Fruit fly (Drosophila melanogaster) whole organism, embryonic: Measurements from ENCODE around the gene CG12998.

Experiments
- Antp ChIP-seq: fragments of 200-800 bp; sonication (Bioruptor generic); optimal IDR thresholded peaks from 3 replicates; lab custom pipeline; 2016; ENCODE audit warnings: missing biosample characterization, missing genetic modification characterization
- CG10366 ChIP-seq: fragments of 200-800 bp; sonication (Bioruptor generic); IDR thresholded peaks from 2 replicates; pipeline ENCODE4 v1.3.6; 2022; ENCODE audit warnings: missing biosample characterization, missing genetic modification characterization
- CG10654 ChIP-seq: fragments of 200-800 bp; sonication (Bioruptor generic); optimal IDR thresholded peaks from 2 replicates; lab custom pipeline; 2016; ENCODE audit warnings: missing biosample characterization, missing genetic modification characterization
- CG10979 ChIP-seq: fragments of 200-800 bp; sonication (Bioruptor generic); optimal IDR thresholded peaks from 2 replicates; lab custom pipeline; 2018; ENCODE audit warnings: missing biosample characterization, mild to moderate bottlenecking, missing genetic modification characterization, moderate library complexity
- CG11085 ChIP-seq: fragments of 200-800 bp; sonication (Bioruptor generic); IDR thresholded peaks from 2 replicates; pipeline ENCODE4 v1.3.6; 2022; ENCODE audit warnings: missing biosample characterization, missing genetic modification characterization
- CG11456 ChIP-seq: fragments of 200-800 bp; sonication (Bioruptor generic); IDR thresholded peaks from 3 replicates; pipeline ENCODE4 v1.3.6; 2022; ENCODE audit warnings: missing biosample characterization, missing genetic modification characterization
- CG11560 ChIP-seq: fragments of 200-800 bp; sonication (Bioruptor generic); IDR thresholded peaks from 3 replicates; pipeline ENCODE4 v1.3.6; 2022; ENCODE audit warnings: missing biosample characterization, missing genetic modification characterization
- CG12236 ChIP-seq: fragments of 200-800 bp; sonication (Bioruptor generic); optimal IDR thresholded peaks from 2 replicates; lab custom pipeline; 2016; ENCODE audit warnings: missing biosample characterization, missing genetic modification characterization
- CG12391 ChIP-seq: fragments of 200-800 bp; sonication (Bioruptor generic); optimal IDR thresholded peaks from 3 replicates; lab custom pipeline; 2018; ENCODE audit warnings: missing biosample characterization, mild to moderate bottlenecking, missing genetic modification characterization, moderate library complexity
- CG13123 ChIP-seq: fragments of 200-800 bp; sonication (Bioruptor generic); optimal IDR thresholded peaks from 2 replicates; lab custom pipeline; 2016; ENCODE audit warnings: missing biosample characterization, missing genetic modification characterization
- CG1529 ChIP-seq: fragments of 200-800 bp; sonication (Bioruptor generic); optimal IDR thresholded peaks from 3 replicates; lab custom pipeline; 2018; ENCODE audit warnings: missing biosample characterization, missing genetic modification characterization
- CG15514 ChIP-seq: fragments of 200-800 bp; sonication (Bioruptor generic); optimal IDR thresholded peaks from 3 replicates; lab custom pipeline; 2017; ENCODE audit warnings: missing biosample characterization, missing genetic modification characterization, mild to moderate bottlenecking, moderate library complexity, missing genetic modification reagents
- CG30431 ChIP-seq: fragments of 200-800 bp; sonication (Bioruptor generic); optimal IDR thresholded peaks from 2 replicates; lab custom pipeline; 2017; ENCODE audit warnings: missing biosample characterization, missing genetic modification characterization
- CG31441 ChIP-seq: fragments of 200-800 bp; sonication (Bioruptor generic); IDR thresholded peaks from 2 replicates; pipeline ENCODE4 v1.3.6; 2022; ENCODE audit warnings: missing biosample characterization, missing genetic modification characterization
- CG3407 ChIP-seq: fragments of 200-800 bp; sonication (Bioruptor generic); optimal IDR thresholded peaks from 2 replicates; lab custom pipeline; 2018; ENCODE audit warnings: missing biosample characterization, mild to moderate bottlenecking, missing genetic modification characterization
- CG3847 ChIP-seq: fragments of 200-800 bp; sonication (Bioruptor generic); IDR thresholded peaks from 2 replicates; pipeline ENCODE4 v1.3.6; 2022; ENCODE audit warnings: missing biosample characterization, missing genetic modification characterization
- CG4424 ChIP-seq: fragments of 200-800 bp; sonication (Bioruptor generic); optimal IDR thresholded peaks from 3 replicates; lab custom pipeline; 2016; ENCODE audit warnings: missing biosample characterization, missing genetic modification characterization
- CG6791 ChIP-seq: fragments of 200-800 bp; sonication (Bioruptor generic); IDR thresholded peaks from 3 replicates; pipeline ENCODE4 v1.3.6; 2022; ENCODE audit warnings: missing biosample characterization, missing genetic modification characterization; ENCODE audit not compliant: partially characterized antibody
- CG7987 ChIP-seq: fragments of 200-800 bp; sonication (Bioruptor generic); optimal IDR thresholded peaks from 2 replicates; lab custom pipeline; 2018; ENCODE audit warnings: missing biosample characterization, mild to moderate bottlenecking, missing genetic modification characterization, moderate library complexity
- CG8089 ChIP-seq: fragments of 200-800 bp; sonication (Bioruptor generic); optimal IDR thresholded peaks from 3 replicates; lab custom pipeline; 2016; ENCODE audit warnings: missing biosample characterization, missing genetic modification characterization
- CG8359 ChIP-seq: fragments of 200-800 bp; sonication (Bioruptor generic); optimal IDR thresholded peaks from 2 replicates; lab custom pipeline; 2017; ENCODE audit warnings: missing biosample characterization, mild to moderate bottlenecking, missing genetic modification characterization, borderline replicate concordance
- CG9932 ChIP-seq: fragments of 200-800 bp; sonication (Bioruptor generic); IDR thresholded peaks from 2 replicates; pipeline ENCODE4 v1.3.6; 2022; ENCODE audit warnings: missing biosample characterization, missing genetic modification characterization
- Dad ChIP-seq: fragments of 200-800 bp; sonication (Bioruptor generic); optimal IDR thresholded peaks from 3 replicates; lab custom pipeline; 2016; ENCODE audit warnings: missing biosample characterization, missing genetic modification characterization
- ERR ChIP-seq: fragments of 200-800 bp; sonication (Bioruptor generic); optimal IDR thresholded peaks from 2 replicates; lab custom pipeline; 2016; ENCODE audit warnings: missing biosample characterization, missing genetic modification characterization
- Fer2 ChIP-seq: fragments of 200-800 bp; sonication (Bioruptor generic); optimal IDR thresholded peaks from 2 replicates; lab custom pipeline; 2018; ENCODE audit warnings: missing biosample characterization, mild to moderate bottlenecking, missing genetic modification characterization, moderate library complexity
- Fer3 ChIP-seq: fragments of 200-800 bp; sonication (Bioruptor generic); optimal IDR thresholded peaks from 2 replicates; lab custom pipeline; 2018; ENCODE audit warnings: missing biosample characterization, mild to moderate bottlenecking, missing genetic modification characterization, moderate library complexity
- Lhr ChIP-seq: fragments of 200-800 bp; sonication (Bioruptor generic); optimal IDR thresholded peaks from 3 replicates; lab custom pipeline; 2017; ENCODE audit warnings: mild to moderate bottlenecking, missing biosample characterization, missing genetic modification reagents, missing genetic modification characterization
- Mad ChIP-seq: fragments of 200-800 bp; sonication (Bioruptor generic); optimal IDR thresholded peaks from 2 replicates; lab custom pipeline; 2016; ENCODE audit warnings: missing biosample characterization, missing genetic modification characterization
- Max ChIP-seq: fragments of 200-800 bp; sonication (Bioruptor generic); optimal IDR thresholded peaks from 2 replicates; lab custom pipeline; 2016; ENCODE audit warnings: missing biosample characterization, mild to moderate bottlenecking, missing genetic modification characterization
- Oli ChIP-seq: fragments of 200-800 bp; sonication (Bioruptor generic); optimal IDR thresholded peaks from 2 replicates; lab custom pipeline; 2018; ENCODE audit warnings: missing biosample characterization, mild to moderate bottlenecking, missing genetic modification characterization, moderate library complexity
- Rfx ChIP-seq: fragments of 200-800 bp; sonication (Bioruptor generic); IDR thresholded peaks from 2 replicates; pipeline ENCODE4 v1.3.6; 2022; ENCODE audit warnings: missing biosample characterization, missing genetic modification characterization
- Scr ChIP-seq: fragments of 200-800 bp; sonication (Bioruptor generic); IDR thresholded peaks from 2 replicates; pipeline ENCODE4 v1.3.6; 2022; ENCODE audit warnings: missing biosample characterization, missing genetic modification characterization; ENCODE audit not compliant: partially characterized antibody
- Sin3A ChIP-seq: fragments of >200 bp; optimal IDR thresholded peaks from 2 replicates; lab custom pipeline; 2018
- TFAM ChIP-seq: fragments of 200-800 bp; sonication (Bioruptor generic); optimal IDR thresholded peaks from 2 replicates; lab custom pipeline; 2017; ENCODE audit warnings: missing biosample characterization, missing genetic modification characterization, inconsistent platforms
- ab ChIP-seq: fragments of 200-800 bp; sonication (Bioruptor generic); optimal IDR thresholded peaks from 2 replicates; lab custom pipeline; 2016; ENCODE audit warnings: missing biosample characterization, missing genetic modification characterization
- az2 ChIP-seq: fragments of 200-800 bp; sonication (Bioruptor generic); optimal IDR thresholded peaks from 3 replicates; lab custom pipeline; 2016; ENCODE audit warnings: missing biosample characterization, missing genetic modification characterization
- bab2 ChIP-seq: fragments of 200-800 bp; sonication (Bioruptor generic); optimal IDR thresholded peaks from 2 replicates; lab custom pipeline; 2016; ENCODE audit warnings: missing biosample characterization, missing genetic modification characterization
- btn ChIP-seq: fragments of 200-800 bp; sonication (Bioruptor generic); optimal IDR thresholded peaks from 2 replicates; lab custom pipeline; 2016; ENCODE audit warnings: missing biosample characterization, missing genetic modification characterization
- cato ChIP-seq: fragments of 200-800 bp; sonication (Bioruptor generic); optimal IDR thresholded peaks from 2 replicates; lab custom pipeline; 2016; ENCODE audit warnings: missing biosample characterization, missing genetic modification characterization, borderline replicate concordance
- crc ChIP-seq: fragments of 200-800 bp; sonication (Bioruptor generic); optimal IDR thresholded peaks from 2 replicates; lab custom pipeline; 2016; ENCODE audit warnings: missing biosample characterization, missing genetic modification characterization
- dm ChIP-seq: fragments of 200-800 bp; sonication (Bioruptor generic); optimal IDR thresholded peaks from 3 replicates; lab custom pipeline; 2016; ENCODE audit warnings: missing biosample characterization, missing genetic modification characterization
- inv ChIP-seq: fragments of 200-800 bp; sonication (Bioruptor generic); IDR thresholded peaks from 2 replicates; pipeline ENCODE4 v1.3.6; 2022; ENCODE audit warnings: missing biosample characterization, missing genetic modification characterization; ENCODE audit not compliant: partially characterized antibody
- jing ChIP-seq: fragments of 200-800 bp; sonication (Bioruptor generic); optimal IDR thresholded peaks from 2 replicates; lab custom pipeline; 2018; ENCODE audit warnings: missing biosample characterization, mild to moderate bottlenecking, missing genetic modification characterization
- jumu ChIP-seq: fragments of 200-800 bp; sonication (Bioruptor generic); optimal IDR thresholded peaks from 3 replicates; lab custom pipeline; 2016; ENCODE audit warnings: missing biosample characterization, missing genetic modification characterization
- lilli ChIP-seq: fragments of 200-800 bp; sonication (Bioruptor generic); optimal IDR thresholded peaks from 3 replicates; lab custom pipeline; 2016; ENCODE audit warnings: missing biosample characterization, missing genetic modification characterization
- pita ChIP-seq: fragments of 200-800 bp; sonication (Bioruptor generic); optimal IDR thresholded peaks from 2 replicates; lab custom pipeline; 2017; ENCODE audit warnings: missing biosample characterization, mild to moderate bottlenecking, missing genetic modification characterization
- repo ChIP-seq: fragments of 200-800 bp; sonication (Bioruptor generic); optimal IDR thresholded peaks from 2 replicates; lab custom pipeline; 2016; ENCODE audit warnings: missing biosample characterization, missing genetic modification characterization
- so ChIP-seq: fragments of 200-800 bp; sonication (Bioruptor generic); IDR thresholded peaks from 3 replicates; pipeline ENCODE4 v1.3.6; 2022; ENCODE audit warnings: missing biosample characterization, missing genetic modification characterization
- usp ChIP-seq: fragments of >200 bp; optimal IDR thresholded peaks from 2 replicates; lab custom pipeline; 2017; ENCODE audit warnings: missing biosample characterization, missing genetic modification characterization
- zf30C ChIP-seq: fragments of 200-800 bp; sonication (Bioruptor generic); optimal IDR thresholded peaks from 3 replicates; lab custom pipeline; 2018; ENCODE audit warnings: missing biosample characterization, mild to moderate bottlenecking, missing genetic modification characterization

Gene CG12998

DNA sequence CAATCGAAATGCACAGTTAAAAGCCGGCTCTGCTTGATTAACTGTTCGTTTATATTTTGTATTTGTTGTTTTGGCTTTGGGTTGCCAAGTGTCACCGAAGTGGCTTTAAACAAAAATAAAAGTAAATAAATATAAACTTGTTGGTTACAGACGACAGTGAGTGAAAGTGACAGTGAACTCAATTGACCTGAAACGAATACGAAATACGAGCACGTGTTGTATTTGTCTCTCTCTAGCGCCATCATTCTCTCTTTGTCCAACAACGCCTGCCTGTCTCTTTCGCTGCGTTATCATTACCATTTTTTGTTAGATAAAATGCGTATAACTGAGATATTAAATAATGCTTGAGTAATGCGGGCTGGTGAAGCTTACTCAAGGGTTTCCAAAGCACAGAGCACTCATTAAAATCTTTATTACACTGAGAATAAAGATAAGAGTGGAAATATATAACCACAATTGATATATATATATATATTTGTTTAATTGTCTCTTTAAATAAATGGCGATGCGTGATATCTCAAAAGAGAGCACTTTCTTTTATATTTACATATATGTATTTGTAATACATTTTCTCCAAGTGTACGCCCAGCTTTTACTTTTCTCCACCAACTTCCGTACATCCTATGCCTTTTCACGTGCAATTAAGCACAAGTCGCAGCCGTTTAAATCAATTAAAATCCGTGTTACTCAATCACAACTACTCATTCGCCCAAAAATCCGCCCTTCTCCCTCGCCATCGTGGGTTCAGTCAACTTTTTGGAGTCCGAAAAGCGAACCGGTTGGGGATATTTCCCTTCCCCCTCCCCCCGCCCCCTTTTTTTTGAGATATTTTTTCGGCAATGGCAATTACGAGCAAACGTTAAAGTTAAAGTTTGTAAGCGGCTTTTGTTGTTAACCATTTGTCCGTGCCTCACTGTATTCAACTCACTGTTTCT is 36.9 kb upstream of the CG12998 start (continued):
- TF ChIP-seq Mad (GFP tag; lab: Kevin White, UChicago) (no peak), usp (GFP tag; lab: Kevin White, UChicago) (no peak), CG12391 (peak; percentile 23), CG6791 (GFP tag; lab: Robert Waterston, UW) (no peak), az2 (GFP tag; lab: Kevin White, UChicago) (peak; percentile 5), CG8359 (GFP tag; lab: Kevin White, UChicago) (no peak), crc (GFP tag; lab: Kevin White, UChicago) (no peak), so (no peak), CG11456 (GFP tag; lab: Robert Waterston, UW) (no peak), CG9932 (GFP tag; lab: Robert Waterston, UW) (no peak), Oli (tag; lab: Kevin White, UChicago) (peak; percentile 13), CG1529 (GFP tag; lab: Kevin White, UChicago) (no peak), CG11085 (GFP tag; lab: Robert Waterston, UW) (no peak), pita (no peak), Fer3 (tag; lab: Kevin White, UChicago) (peak; percentile 23), Sin3A (lab: Kevin White, UChicago) (no peak), Dad (GFP tag; lab: Kevin White, UChicago) (no peak), jing (GFP tag; lab: Kevin White, UChicago) (no peak), CG4424 (peak; percentile 42), CG15514 (no peak), ERR (GFP tag; lab: Kevin White, UChicago) (no peak), CG3407 (GFP tag; lab: Kevin White, UChicago) (no peak), CG31441 (GFP tag; lab: Robert Waterston, UW) (peak; percentile 57), CG7987 (GFP tag; lab: Kevin White, UChicago) (no peak), TFAM (no peak), Max (GFP tag; lab: Kevin White, UChicago) (no peak), inv (no peak), ab (no peak), dm (no peak), cato (GFP tag; lab: Kevin White, UChicago) (no peak), CG13123 (GFP tag; lab: Kevin White, UChicago) (no peak), btn (GFP tag; lab: Kevin White, UChicago) (no peak), jumu (GFP tag; lab: Kevin White, UChicago) (no peak), CG8089 (no peak), repo (GFP tag; lab: Kevin White, UChicago) (no peak), CG3847 (GFP tag; lab: Robert Waterston, UW) (no peak), CG10979 (peak; percentile 42), Fer2 (tag; lab: Kevin White, UChicago) (no peak), Antp (GFP tag; lab: Kevin White, UChicago) (no peak), CG30431 (GFP tag; lab: Kevin White, UChicago) (no peak), CG10366 (GFP tag; lab: Robert Waterston, UW) (0 out of 2 replicates have a peak, but pooled peaks have one; percentile 7), CG10654 (no peak), lilli (no peak), Lhr (GFP tag; lab: Kevin White, UChicago) (no peak), bab2 (GFP tag; lab: Kevin White, UChicago) (no peak), zf30C (GFP tag; lab: Kevin White, UChicago) (no peak), Scr (GFP tag; lab: Robert Waterston, UW) (no peak), Rfx (GFP tag; lab: Robert Waterston, UW) (no peak), CG12236 (GFP tag; lab: Kevin White, UChicago) (no peak), CG11560 (tag; lab: Robert Waterston, UW) (no peak)
